Fruit fly (Drosophila melanogaster) whole organism, embryonic: ENCODE data around the gene in.

Experiments used
- Aef1 ChIP-seq: fragments of 200-800 bp; sonication (Bioruptor generic); IDR thresholded peaks from 3 replicates; pipeline ENCODE4 v1.3.6; 2022; ENCODE audit warnings: missing biosample characterization, missing genetic modification characterization
- Asciz ChIP-seq: fragments of 200-800 bp; sonication (Bioruptor generic); optimal IDR thresholded peaks from 2 replicates; lab custom pipeline; 2017; ENCODE audit warnings: missing biosample characterization, mild to moderate bottlenecking, missing genetic modification characterization, missing genetic modification reagents
- CG11504 ChIP-seq: fragments of 200-800 bp; sonication (Bioruptor generic); optimal IDR thresholded peaks from 3 replicates; lab custom pipeline; 2019; ENCODE audit warnings: missing biosample characterization, mild to moderate bottlenecking, missing genetic modification characterization, moderate library complexity
- CG12155 ChIP-seq: fragments of 200-800 bp; sonication (Bioruptor generic); optimal IDR thresholded peaks from 3 replicates; lab custom pipeline; 2016; ENCODE audit warnings: missing biosample characterization, missing genetic modification characterization
- CG12236 ChIP-seq: fragments of 200-800 bp; sonication (Bioruptor generic); optimal IDR thresholded peaks from 2 replicates; lab custom pipeline; 2016; ENCODE audit warnings: missing biosample characterization, missing genetic modification characterization
- CG12659 ChIP-seq: fragments of 200-800 bp; sonication (Bioruptor generic); optimal IDR thresholded peaks from 3 replicates; lab custom pipeline; 2017; ENCODE audit warnings: mild to moderate bottlenecking, missing biosample characterization, missing genetic modification reagents, missing genetic modification characterization
- CG13287 ChIP-seq: fragments of 200-800 bp; sonication (Bioruptor generic); IDR thresholded peaks from 2 replicates; pipeline ENCODE4 v1.3.6; 2022; ENCODE audit warnings: missing biosample characterization, missing genetic modification characterization; ENCODE audit not compliant: partially characterized antibody
- CG15514 ChIP-seq: fragments of 200-800 bp; sonication (Bioruptor generic); optimal IDR thresholded peaks from 3 replicates; lab custom pipeline; 2017; ENCODE audit warnings: missing biosample characterization, missing genetic modification characterization, mild to moderate bottlenecking, moderate library complexity, missing genetic modification reagents
- CG15601 ChIP-seq: fragments of 200-800 bp; sonication (Bioruptor generic); optimal IDR thresholded peaks from 3 replicates; lab custom pipeline; 2019; ENCODE audit warnings: missing biosample characterization, mild to moderate bottlenecking, missing genetic modification characterization, moderate library complexity
- CG16779 ChIP-seq: fragments of 200-800 bp; sonication (Bioruptor generic); IDR thresholded peaks from 2 replicates; pipeline ENCODE4 v1.3.6; 2022; ENCODE audit warnings: missing biosample characterization, missing genetic modification characterization
- CG16815 ChIP-seq: fragments of 200-800 bp; sonication (Bioruptor generic); optimal IDR thresholded peaks from 3 replicates; lab custom pipeline; 2017; ENCODE audit warnings: missing biosample characterization, mild to moderate bottlenecking, missing genetic modification characterization
- CG17385 ChIP-seq: fragments of 200-800 bp; sonication (Bioruptor generic); optimal IDR thresholded peaks from 3 replicates; lab custom pipeline; 2018; ENCODE audit warnings: missing biosample characterization, mild to moderate bottlenecking, missing genetic modification characterization
- CG17802 ChIP-seq: fragments of 200-800 bp; sonication (Bioruptor generic); optimal IDR thresholded peaks from 2 replicates; lab custom pipeline; 2018; ENCODE audit warnings: missing biosample characterization, mild to moderate bottlenecking, missing genetic modification characterization, moderate library complexity
- CG18476 ChIP-seq: fragments of 200-800 bp; sonication (Bioruptor generic); optimal IDR thresholded peaks from 2 replicates; lab custom pipeline; 2016; ENCODE audit warnings: missing biosample characterization, mild to moderate bottlenecking, missing genetic modification characterization
- CG2116 ChIP-seq: fragments of 200-800 bp; sonication (Bioruptor generic); optimal IDR thresholded peaks from 3 replicates; lab custom pipeline; 2018; ENCODE audit warnings: missing biosample characterization, mild to moderate bottlenecking, missing genetic modification characterization
- CG30020 ChIP-seq: fragments of 200-800 bp; optimal IDR thresholded peaks from 2 replicates; lab custom pipeline; 2019; ENCODE audit warnings: missing biosample characterization, mild to moderate bottlenecking, missing genetic modification characterization, moderate library complexity
- CG32772 ChIP-seq: fragments of 200-800 bp; sonication (Bioruptor generic); IDR thresholded peaks from 2 replicates; pipeline ENCODE4 v1.3.6; 2022; ENCODE audit warnings: missing biosample characterization, missing genetic modification characterization
- CG3995 ChIP-seq: fragments of 200-800 bp; sonication (Bioruptor generic); optimal IDR thresholded peaks from 3 replicates; lab custom pipeline; 2016; ENCODE audit warnings: missing biosample characterization, missing genetic modification characterization
- CG7987 ChIP-seq: fragments of 200-800 bp; sonication (Bioruptor generic); optimal IDR thresholded peaks from 2 replicates; lab custom pipeline; 2018; ENCODE audit warnings: missing biosample characterization, mild to moderate bottlenecking, missing genetic modification characterization, moderate library complexity
- CG8290 ChIP-seq, 3 experiments: fragments of 200-800 bp; sonication (Bioruptor generic); optimal IDR thresholded peaks; 2 replicates each; lab custom pipeline; 2016 to 2019; ENCODE audit warnings: missing biosample characterization in 3 of 3, missing genetic modification characterization in 3 of 3, mild to moderate bottlenecking in 2 of 3, moderate library complexity in 1 of 3
- CG9817 ChIP-seq: fragments of 200-800 bp; sonication (Bioruptor generic); optimal IDR thresholded peaks from 2 replicates; lab custom pipeline; 2018; ENCODE audit warnings: missing biosample characterization, mild to moderate bottlenecking, missing genetic modification characterization, moderate library complexity
- CG9932 ChIP-seq: fragments of 200-800 bp; sonication (Bioruptor generic); IDR thresholded peaks from 2 replicates; pipeline ENCODE4 v1.3.6; 2022; ENCODE audit warnings: missing biosample characterization, missing genetic modification characterization
- D ChIP-seq, 2 experiments: fragments of 200-800 bp in 1 of 2; fragments of >200 bp in 1 of 2; sonication (Bioruptor generic) in 1 of 2; optimal IDR thresholded peaks; 2 replicates in 1 of 2; 3 replicates in 1 of 2; lab custom pipeline; 2017; ENCODE audit warnings: mild to moderate bottlenecking in 1 of 2, missing biosample characterization in 1 of 2, missing genetic modification characterization in 1 of 2, missing genetic modification reagents in 1 of 2
- Dip3 ChIP-seq: fragments of 200-800 bp; sonication (Bioruptor generic); optimal IDR thresholded peaks from 3 replicates; lab custom pipeline; 2016; ENCODE audit warnings: missing biosample characterization, missing genetic modification characterization
- E2f2 ChIP-seq: fragments of 200-800 bp; sonication (Bioruptor generic); IDR thresholded peaks from 2 replicates; pipeline ENCODE4 v1.3.6; 2022; ENCODE audit warnings: missing biosample characterization, missing genetic modification characterization
- Fer2 ChIP-seq: fragments of 200-800 bp; sonication (Bioruptor generic); optimal IDR thresholded peaks from 2 replicates; lab custom pipeline; 2018; ENCODE audit warnings: missing biosample characterization, mild to moderate bottlenecking, missing genetic modification characterization, moderate library complexity
- HmgZ ChIP-seq: fragments of 200-800 bp; sonication (Bioruptor generic); optimal IDR thresholded peaks from 2 replicates; lab custom pipeline; 2018; ENCODE audit warnings: missing biosample characterization, mild to moderate bottlenecking, missing genetic modification characterization
- Myb ChIP-seq: fragments of 200-800 bp; sonication (Bioruptor generic); optimal IDR thresholded peaks from 2 replicates; lab custom pipeline; 2016; ENCODE audit warnings: missing biosample characterization, missing genetic modification characterization
- NK7.1 ChIP-seq: fragments of 200-800 bp; sonication (Bioruptor generic); optimal IDR thresholded peaks from 3 replicates; lab custom pipeline; 2016; ENCODE audit warnings: missing biosample characterization, missing genetic modification characterization
- Pdp1 ChIP-seq, 2 experiments: fragments of 200-800 bp; sonication (Bioruptor generic); optimal IDR thresholded peaks; 3 replicates each; lab custom pipeline; 2016; ENCODE audit warnings: missing biosample characterization in 2 of 2, missing genetic modification characterization in 2 of 2, mild to moderate bottlenecking in 1 of 2, moderate library complexity in 1 of 2
- Sry-δ ChIP-seq: fragments of 200-800 bp; sonication (Bioruptor generic); optimal IDR thresholded peaks from 2 replicates; lab custom pipeline; 2016; ENCODE audit warnings: missing biosample characterization, missing genetic modification characterization
- amos ChIP-seq: fragments of 200-800 bp; sonication (Bioruptor generic); IDR thresholded peaks from 2 replicates; pipeline ENCODE4 v1.3.6; 2022; ENCODE audit warnings: missing biosample characterization, missing genetic modification characterization; ENCODE audit not compliant: partially characterized antibody
- bab2 ChIP-seq: fragments of 200-800 bp; sonication (Bioruptor generic); optimal IDR thresholded peaks from 2 replicates; lab custom pipeline; 2016; ENCODE audit warnings: missing biosample characterization, missing genetic modification characterization
- bbx ChIP-seq: fragments of 200-800 bp; sonication (Bioruptor generic); IDR thresholded peaks from 2 replicates; pipeline ENCODE4 v1.3.6; 2022; ENCODE audit warnings: missing biosample characterization, missing genetic modification characterization; ENCODE audit not compliant: partially characterized antibody
- cas ChIP-seq: fragments of 200-800 bp; sonication (Bioruptor generic); IDR thresholded peaks from 2 replicates; pipeline ENCODE4 v1.3.6; 2022; ENCODE audit warnings: missing biosample characterization, missing genetic modification characterization
- crp ChIP-seq, 2 experiments: fragments of 200-800 bp; sonication (Bioruptor generic); optimal IDR thresholded peaks; 2 replicates in 1 of 2; 3 replicates in 1 of 2; lab custom pipeline; 2017; ENCODE audit warnings: missing biosample characterization in 2 of 2, missing genetic modification characterization in 2 of 2, mild to moderate bottlenecking in 1 of 2, moderate library complexity in 1 of 2
- eve ChIP-seq, 2 experiments: fragments of >200 bp; optimal IDR thresholded peaks; 2 replicates each; lab custom pipeline; 2017; ENCODE audit warnings: missing biosample characterization in 2 of 2, missing genetic modification characterization in 2 of 2
- gcm ChIP-seq: fragments of 200-800 bp; sonication (Bioruptor generic); optimal IDR thresholded peaks from 2 replicates; lab custom pipeline; 2019; ENCODE audit warnings: missing biosample characterization, mild to moderate bottlenecking, missing genetic modification characterization, moderate library complexity
- gfzf ChIP-seq: fragments of 200-800 bp; sonication (Bioruptor generic); optimal IDR thresholded peaks from 2 replicates; lab custom pipeline; 2016; ENCODE audit warnings: missing biosample characterization, mild to moderate bottlenecking, missing genetic modification characterization, moderate library complexity
- her ChIP-seq: fragments of 200-800 bp; sonication (Bioruptor generic); optimal IDR thresholded peaks from 2 replicates; lab custom pipeline; 2016; ENCODE audit warnings: missing biosample characterization, missing genetic modification characterization
- lab ChIP-seq: fragments of 200-800 bp; sonication (Bioruptor generic); optimal IDR thresholded peaks from 3 replicates; lab custom pipeline; 2017; ENCODE audit warnings: missing biosample characterization, missing genetic modification characterization, mild to moderate bottlenecking, moderate library complexity, missing genetic modification reagents
- pho ChIP-seq: fragments of 200-800 bp; sonication (Bioruptor generic); optimal IDR thresholded peaks from 2 replicates; lab custom pipeline; 2016; ENCODE audit warnings: missing biosample characterization, missing genetic modification characterization
- pum ChIP-seq: fragments of 200-800 bp; sonication (Bioruptor generic); optimal IDR thresholded peaks from 2 replicates; lab custom pipeline; 2016; ENCODE audit warnings: missing biosample characterization, missing genetic modification characterization
- row ChIP-seq: fragments of 200-800 bp; sonication (Bioruptor generic); IDR thresholded peaks from 3 replicates; pipeline ENCODE4 v1.3.6; 2022; ENCODE audit warnings: missing biosample characterization, missing genetic modification characterization
- scrt ChIP-seq: fragments of 200-800 bp; sonication (Bioruptor generic); optimal IDR thresholded peaks from 2 replicates; lab custom pipeline; 2018; ENCODE audit warnings: missing biosample characterization, mild to moderate bottlenecking, missing genetic modification characterization, moderate library complexity
- sima ChIP-seq: fragments of 200-800 bp; sonication (Bioruptor generic); optimal IDR thresholded peaks from 2 replicates; lab custom pipeline; 2016; ENCODE audit warnings: missing biosample characterization, missing genetic modification characterization
- sob ChIP-seq: fragments of 200-800 bp; sonication (Bioruptor generic); IDR thresholded peaks from 2 replicates; pipeline ENCODE4 v1.3.6; 2022; ENCODE audit warnings: missing biosample characterization, missing genetic modification characterization
- sug ChIP-seq: fragments of 200-800 bp; optimal IDR thresholded peaks from 2 replicates; lab custom pipeline; 2019; ENCODE audit warnings: missing biosample characterization, mild to moderate bottlenecking, missing genetic modification characterization, moderate library complexity
- vnd ChIP-seq: fragments of 200-800 bp; sonication (Bioruptor generic); IDR thresholded peaks from 3 replicates; pipeline ENCODE4 v1.3.6; 2022; ENCODE audit warnings: missing biosample characterization, missing genetic modification characterization; ENCODE audit not compliant: partially characterized antibody

The in gene

DNA sequence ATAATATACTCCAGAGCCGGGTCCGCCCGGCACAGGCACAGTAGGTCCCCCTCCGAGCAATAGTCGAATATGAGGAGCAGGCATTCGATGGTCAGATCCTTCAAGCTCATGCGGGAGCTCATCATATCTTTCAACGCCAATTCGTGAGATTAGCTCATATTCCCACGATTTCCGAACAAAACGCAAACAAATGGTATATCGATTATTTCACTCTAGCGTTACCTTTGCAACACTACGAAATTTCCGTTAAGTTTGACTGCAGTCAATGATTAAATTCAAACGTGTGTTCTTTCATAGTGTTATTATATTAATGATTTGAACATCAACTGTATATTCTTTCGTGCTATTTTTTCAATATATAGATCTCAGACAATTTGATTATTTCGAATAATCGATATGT, 26.4 kb downstream of the in start, which contains the start of gene CG33969:
CG33969 (minus strand) TSS at position 197 of the 400 bp plus-strand sequence.
- no peak for TF ChIP-seq sima (GFP tag; lab: Kevin White, UChicago)
- peak; percentile 58 for TF ChIP-seq CG13287 (GFP tag; lab: Robert Waterston, UW)
- TF ChIP-seq CG12155 (GFP tag; lab: Kevin White, UChicago) = no peak
- TF ChIP-seq Fer2 (tag; lab: Kevin White, UChicago) = no peak
- no peak for TF ChIP-seq Dip3
- TF ChIP-seq pho (GFP tag; lab: Kevin White, UChicago) = no peak
- peak in 1 of 2 experiments; percentile 35 for TF ChIP-seq crp (GFP tag; optimal IDR thresholded peaks at IDR 0.05; lab: Kevin White, UChicago)
- no peak; the same call in 1 of the 2 replicates for TF ChIP-seq amos
- no peak for TF ChIP-seq gcm
- peak; percentile 42 for TF ChIP-seq CG15514 (GFP tag; lab: Kevin White, UChicago)
- TF ChIP-seq CG9817 = no peak
- no peak for TF ChIP-seq vnd (GFP tag; lab: Robert Waterston, UW)
- no peak for TF ChIP-seq Asciz (GFP tag; lab: Kevin White, UChicago)
- no peak for TF ChIP-seq CG16815
- no peak for TF ChIP-seq sob
- no peak for TF ChIP-seq CG32772 (GFP tag; lab: Robert Waterston, UW)
- peak; percentile 37 for TF ChIP-seq her
- no peak for TF ChIP-seq NK7.1 (GFP tag; lab: Kevin White, UChicago)
- peak; percentile 9 for TF ChIP-seq CG30020 (tag; lab: Kevin White, UChicago)
- no peak for TF ChIP-seq CG9932 (GFP tag; lab: Robert Waterston, UW)
- TF ChIP-seq sug (tag; lab: Kevin White, UChicago) = peak; percentile 2
- TF ChIP-seq Sry-δ = peak; percentile 40
- TF ChIP-seq CG7987 (GFP tag; lab: Kevin White, UChicago) = no peak
- TF ChIP-seq bbx (GFP tag; lab: Robert Waterston, UW) = peak; percentile 44; the same call in 1 of the 2 replicates
- TF ChIP-seq cas (GFP tag; lab: Robert Waterston, UW) = no peak
- no peak for TF ChIP-seq row (GFP tag; lab: Robert Waterston, UW)
- peak; percentile 5 for TF ChIP-seq CG3995
- no peak for TF ChIP-seq bab2 (GFP tag; lab: Kevin White, UChicago)
- TF ChIP-seq CG17385 (GFP tag; lab: Kevin White, UChicago) = no peak
- no peak for TF ChIP-seq Aef1 (GFP tag; lab: Robert Waterston, UW)
- TF ChIP-seq Myb (GFP tag; lab: Kevin White, UChicago) = peak; percentile 96
- TF ChIP-seq eve (GFP tag; optimal IDR thresholded peaks at IDR 0.05; lab: Kevin White, UChicago) = no peak
- TF ChIP-seq HmgZ (tag; lab: Kevin White, UChicago) = peak; percentile 28
- TF ChIP-seq CG11504 = peak; percentile 29
- TF ChIP-seq D (optimal IDR thresholded peaks at IDR 0.05; lab: Kevin White, UChicago) = no peak
- TF ChIP-seq D (GFP tag; optimal IDR thresholded peaks at IDR 0.05; lab: Kevin White, UChicago) = no peak
- TF ChIP-seq pum (GFP tag; lab: Kevin White, UChicago) = no peak
- peak; percentile 37; the same call in 1 of the 2 replicates for TF ChIP-seq E2f2 (GFP tag; lab: Robert Waterston, UW)
- no peak for TF ChIP-seq CG17802 (tag; lab: Kevin White, UChicago)
- TF ChIP-seq scrt (GFP tag; lab: Kevin White, UChicago) = no peak
- TF ChIP-seq gfzf (GFP tag; lab: Kevin White, UChicago) = peak; percentile 29
- peak in 1 of 2 experiments; percentile 46 for TF ChIP-seq Pdp1 (GFP tag; optimal IDR thresholded peaks at IDR 0.05; lab: Kevin White, UChicago)
- no peak for TF ChIP-seq CG15601
- TF ChIP-seq CG12236 (GFP tag; lab: Kevin White, UChicago) = no peak
- TF ChIP-seq lab = peak; percentile 3
- TF ChIP-seq CG18476 (GFP tag; lab: Kevin White, UChicago) = no peak
- peak; percentile 82 for TF ChIP-seq CG2116 (GFP tag; lab: Kevin White, UChicago)
- TF ChIP-seq CG12659 = peak; percentile 22
- no peak for TF ChIP-seq CG8290 (GFP tag; optimal IDR thresholded peaks at IDR 0.05; lab: Kevin White, UChicago)
- TF ChIP-seq CG8290 (tag; optimal IDR thresholded peaks at IDR 0.05; lab: Kevin White, UChicago) = peak in 1 of 2 experiments; percentile 40
- TF ChIP-seq CG16779 = no peak
